Worm (Caenorhabditis elegans): ENCODE results near the gene nspd-5.
A peak's percentile ranks its signal among the peaks of the same experiment; 100 is the strongest.

Gene nspd-5

ce11 chrII:4891012-4891775 lies 31.0 kb upstream of the nspd-5 start, which contains the start of gene gst-9 (continued):
- TF ChIP-seq ceh-32 (tag; optimal IDR thresholded peaks at IDR 0.05; ENCODE audit: poor library complexity) (no peak), daf-16 (GFP tag; optimal IDR thresholded peaks at IDR 0.05) (no peak), daf-16 (tag; optimal IDR thresholded peaks at IDR 0.05) (peak; percentile 59), lin-13 (GFP tag; optimal IDR thresholded peaks at IDR 0.05) (peak; percentile 57), madf-9 (GFP tag; conservative IDR thresholded peaks at IDR 0.05) (peak; percentile 23; the same call in 1 of the 2 replicates), vab-7 (GFP tag; IDR thresholded peaks at IDR 0.05) (no peak), pqm-1 (tag; optimal IDR thresholded peaks at IDR 0.05) (no peak), nhr-111 (GFP tag; optimal IDR thresholded peaks at IDR 0.05) (no peak), ceh-44 (GFP tag; IDR thresholded peaks at IDR 0.05) (no peak), zip-2 (tag; optimal IDR thresholded peaks at IDR 0.05) (no peak), hmg-1.1 (GFP tag; IDR thresholded peaks at IDR 0.05) (no peak), egl-43 (GFP tag; IDR thresholded peaks at IDR 0.05) (0 out of 2 replicates have a peak, but pooled peaks have one; percentile 59), egl-27 (tag; optimal IDR thresholded peaks at IDR 0.05) (no peak), dve-1 (tag; optimal IDR thresholded peaks at IDR 0.05; ENCODE audit: insufficient read depth) (peak; percentile 86), nhr-42 (GFP tag; IDR thresholded peaks at IDR 0.05) (0 out of 2 replicates have a peak, but pooled peaks have one; percentile 64), saeg-2 (GFP tag; IDR thresholded peaks at IDR 0.05) (no peak), ces-1 (GFP tag; optimal IDR thresholded peaks at IDR 0.05) (no peak), ceh-82 (tag; optimal IDR thresholded peaks at IDR 0.05) (no peak), tra-1 (GFP tag; IDR thresholded peaks at IDR 0.05) (no peak), gei-8 (GFP tag; optimal IDR thresholded peaks at IDR 0.05) (no peak), jun-1 (tag; optimal IDR thresholded peaks at IDR 0.05) (no peak), mep-1 (tag; optimal IDR thresholded peaks at IDR 0.05) (peak; percentile 56), ceh-28 (tag; optimal IDR thresholded peaks at IDR 0.05) (no peak), lsy-2 (tag; optimal IDR thresholded peaks at IDR 0.05) (peak in 1 of 2 experiments; percentile 61), nhr-10 (tag; optimal IDR thresholded peaks at IDR 0.05) (no peak), ztf-7 (tag; optimal IDR thresholded peaks at IDR 0.05) (no peak), mes-2 (tag; optimal IDR thresholded peaks at IDR 0.05; ENCODE audit: poor library complexity, severe bottlenecking) (no peak), skn-1 (tag; optimal IDR thresholded peaks at IDR 0.05) (no peak), T20F7.1 (GFP tag; optimal IDR thresholded peaks at IDR 0.05) (peak; percentile 13), zfp-2 (tag; optimal IDR thresholded peaks at IDR 0.05) (no peak), unc-62 (GFP tag; optimal IDR thresholded peaks at IDR 0.05 in 1 of 2) (peak in 1 of 2 experiments; percentile 84), unc-62 (tag; optimal IDR thresholded peaks at IDR 0.05) (no peak), nhr-28 (tag; optimal IDR thresholded peaks at IDR 0.05) (peak; percentile 56), mdt-29 (GFP tag; IDR thresholded peaks at IDR 0.05) (peak; percentile 39; the same call in 1 of the 2 replicates), cey-2 (tag; optimal IDR thresholded peaks at IDR 0.05; ENCODE audit: borderline replicate concordance, insufficient read depth) (no peak), daf-8 (GFP tag; IDR thresholded peaks at IDR 0.05) (no peak), hlh-30 (tag; optimal IDR thresholded peaks at IDR 0.05; ENCODE audit: insufficient read depth) (peak; percentile 10), aha-1 (tag) (peak; percentile 65), lin-15B (tag; optimal IDR thresholded peaks at IDR 0.05) (no peak), dmd-8 (GFP tag; IDR thresholded peaks at IDR 0.05) (0 out of 2 replicates have a peak, but pooled peaks have one; percentile 4), spr-3 (GFP tag; optimal IDR thresholded peaks at IDR 0.05) (peak; percentile 25), pha-4 (GFP tag; IDR thresholded peaks at IDR 0.05) (0 out of 2 replicates have a peak, but pooled peaks have one; percentile 52), pha-4 (tag; optimal IDR thresholded peaks at IDR 0.05) (no peak), mxl-2 (GFP tag; conservative IDR thresholded peaks at IDR 0.05) (0 out of 2 replicates have a peak, but pooled peaks have one; percentile 28), snpc-1.2 (GFP tag; IDR thresholded peaks at IDR 0.05) (no peak), zfp-3 (GFP tag; conservative IDR thresholded peaks at IDR 0.05) (peak; percentile 92), nhr-237 (tag; optimal IDR thresholded peaks at IDR 0.05) (no peak), lin-38 (GFP tag; IDR thresholded peaks at IDR 0.05) (peak; percentile 48), nhr-41 (GFP tag; IDR thresholded peaks at IDR 0.05) (no peak), hlh-11 (tag; optimal IDR thresholded peaks at IDR 0.05) (peak; percentile 42)
